Worm (Caenorhabditis elegans) whole organism, L2 larva: ENCODE measurements around the gene C52G5.2.

ENCODE experiments used
- nhr-6 ChIP-seq: fragments of 150-350 bp; optimal IDR thresholded peaks from 2 replicates; lab custom pipeline; 2014; ENCODE audit warnings: missing biosample characterization, missing genetic modification characterization
- unc-55 ChIP-seq: fragments of 150-350 bp; sonication (generic microtip); optimal IDR thresholded peaks from 3 replicates; lab custom pipeline; 2014; ENCODE audit warnings: missing biosample characterization, missing genetic modification reagents, missing genetic modification characterization
- ztf-11 ChIP-seq: sonication (generic microtip); optimal IDR thresholded peaks from 2 replicates; lab custom pipeline; 2017; ENCODE audit warnings: missing biosample characterization, missing genetic modification characterization

DNA sequence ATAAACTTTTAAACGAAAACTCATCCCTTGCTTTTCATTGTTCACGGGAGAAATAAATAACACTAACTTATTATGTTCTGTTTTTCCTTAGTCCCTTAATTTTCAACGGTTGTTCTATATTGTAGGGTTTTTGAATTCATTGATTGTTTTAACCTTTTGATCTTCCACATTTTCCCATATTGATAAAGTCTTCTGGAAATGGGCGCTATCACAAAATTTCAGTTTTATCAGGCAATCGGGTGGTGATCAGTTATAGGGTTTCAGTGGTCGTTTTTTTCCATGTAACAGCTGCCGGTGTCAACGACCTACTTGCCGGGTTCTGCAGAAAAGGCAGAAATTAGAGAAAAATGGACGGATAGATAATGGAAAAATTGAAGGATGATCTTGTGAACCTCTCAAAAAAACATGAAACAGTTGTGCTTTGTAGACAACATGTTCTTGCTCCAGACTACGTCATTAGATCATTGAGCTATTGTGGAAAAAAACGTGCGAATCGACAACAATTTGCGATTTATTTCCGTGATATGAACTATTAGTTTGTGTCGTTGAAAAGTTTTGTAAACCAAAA is 26.8 kb downstream of the C52G5.2 start:
- TF ChIP-seq nhr-6, result no peak
- TF ChIP-seq unc-55, result no peak
- TF ChIP-seq ztf-11 (tag; lab: Kevin White, UChicago), result no peak
